Fruit fly (Drosophila melanogaster): ENCODE data around the gene CG5707.

The CG5707 gene

DNA sequence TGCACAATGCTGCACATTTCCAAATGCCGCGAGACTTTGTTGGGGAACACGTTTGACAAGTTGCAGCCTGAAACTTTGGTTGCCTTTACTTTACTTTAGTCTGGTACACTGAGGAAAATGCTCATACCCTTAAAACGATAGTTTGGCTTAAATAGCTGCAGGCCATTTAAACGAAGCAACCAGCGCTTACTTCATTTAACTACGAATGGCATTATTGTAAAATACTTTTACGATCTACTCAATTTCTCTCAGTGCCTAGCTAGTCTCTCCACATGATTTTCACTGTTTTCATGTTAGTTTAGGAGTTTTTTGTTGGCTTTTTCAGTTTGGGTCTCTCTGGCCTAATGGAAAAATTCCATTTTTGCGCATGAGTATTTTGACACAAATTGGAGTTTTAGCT lies 30.0 kb downstream of the CG5707 start (continued):
- TF ChIP-seq Ets65A (GFP tag) = peak; percentile 90
- TF ChIP-seq B-H1 (GFP tag; IDR thresholded peaks at IDR 0.05) = peak; percentile 81
- peak; percentile 51 for TF ChIP-seq lilli (GFP tag; optimal IDR thresholded peaks at IDR 0.05)
- peak; percentile 83 for TF ChIP-seq CG13424 (tag; optimal IDR thresholded peaks at IDR 0.05)
- peak; percentile 60; the same call in 1 of the 2 replicates for TF ChIP-seq seq (GFP tag; IDR thresholded peaks at IDR 0.05)
- peak; percentile 81 for TF ChIP-seq sens-2 (GFP tag; IDR thresholded peaks at IDR 0.05)
- peak; percentile 69 for TF ChIP-seq Side (GFP tag; optimal IDR thresholded peaks at IDR 0.05)
- TF ChIP-seq CG10366 (GFP tag; IDR thresholded peaks at IDR 0.05) = peak; percentile 85
- TF ChIP-seq CG18476 (GFP tag; optimal IDR thresholded peaks at IDR 0.05) = peak; percentile 47
- TF ChIP-seq mam (GFP tag; optimal IDR thresholded peaks at IDR 0.05) = peak; percentile 62
- TF ChIP-seq Opbp (GFP tag; IDR thresholded peaks at IDR 0.05; ENCODE audit: partially characterized antibody) = no peak
- no peak for TF ChIP-seq CG7745 (tag; optimal IDR thresholded peaks at IDR 0.05)
- TF ChIP-seq Neu2 (GFP tag; optimal IDR thresholded peaks at IDR 0.05; ENCODE audit: borderline replicate concordance) = no peak
- peak; percentile 73 for TF ChIP-seq CG14710 (tag; optimal IDR thresholded peaks at IDR 0.05)
- peak; percentile 68 for TF ChIP-seq Dad (GFP tag; optimal IDR thresholded peaks at IDR 0.05)
- no peak for TF ChIP-seq D19B (GFP tag; optimal IDR thresholded peaks at IDR 0.05)
- TF ChIP-seq pb (GFP tag; optimal IDR thresholded peaks at IDR 0.05) = peak; percentile 63
- no peak for TF ChIP-seq prd (optimal IDR thresholded peaks at IDR 0.05)
- TF ChIP-seq prd (GFP tag; IDR thresholded peaks at IDR 0.05) = peak; percentile 87
- TF ChIP-seq ERR (GFP tag; optimal IDR thresholded peaks at IDR 0.05) = no peak
- TF ChIP-seq BEAF-32 (GFP tag; optimal IDR thresholded peaks at IDR 0.05) = no peak
- TF ChIP-seq maf-S (GFP tag; optimal IDR thresholded peaks at IDR 0.05) = peak; percentile 16
- TF ChIP-seq CG3726 (GFP tag; IDR thresholded peaks at IDR 0.05) = peak; percentile 83; the same call in 2 of the 3 replicates
- no peak for TF ChIP-seq Poxn (GFP tag; IDR thresholded peaks at IDR 0.05)
- no peak for TF ChIP-seq GATAe (GFP tag; conservative IDR thresholded peaks at IDR 0.05)
- no peak for TF ChIP-seq cas (GFP tag; IDR thresholded peaks at IDR 0.05)
- TF ChIP-seq sqz (GFP tag; optimal IDR thresholded peaks at IDR 0.05) = peak; percentile 68
- peak; percentile 54 for TF ChIP-seq oc (tag; optimal IDR thresholded peaks at IDR 0.05)
- TF ChIP-seq CG30431 (GFP tag; optimal IDR thresholded peaks at IDR 0.05) = peak; percentile 31
- peak; percentile 20 for TF ChIP-seq gro (GFP tag; optimal IDR thresholded peaks at IDR 0.05)
- TF ChIP-seq fru (optimal IDR thresholded peaks at IDR 0.05) = no peak
- no peak for TF ChIP-seq sc (optimal IDR thresholded peaks at IDR 0.05)
- peak; percentile 37 for TF ChIP-seq sc (GFP tag; optimal IDR thresholded peaks at IDR 0.05)
- TF ChIP-seq CG8944 (GFP tag; optimal IDR thresholded peaks at IDR 0.05) = peak; percentile 53
- no peak for TF ChIP-seq Hmx (GFP tag; optimal IDR thresholded peaks at IDR 0.05)
- TF ChIP-seq zen (tag; optimal IDR thresholded peaks at IDR 0.05) = peak; percentile 29
- no peak for TF ChIP-seq odd (GFP tag; optimal IDR thresholded peaks at IDR 0.05)
- TF ChIP-seq ind (GFP tag; optimal IDR thresholded peaks at IDR 0.05) = peak; percentile 77
- TF ChIP-seq CG14050 (GFP tag; IDR thresholded peaks at IDR 0.05) = peak; percentile 71
- no peak for TF ChIP-seq zf30C (GFP tag; optimal IDR thresholded peaks at IDR 0.05)
- TF ChIP-seq Eip74EF (GFP tag; optimal IDR thresholded peaks at IDR 0.05) = peak in 1 of 2 experiments; percentile 57
- peak; percentile 39; the same call in 1 of the 3 replicates for TF ChIP-seq CG6175 (GFP tag; IDR thresholded peaks at IDR 0.05)
- TF ChIP-seq NC2β (GFP tag; optimal IDR thresholded peaks at IDR 0.05) = peak; percentile 19
- TF ChIP-seq CG3065 (GFP tag; optimal IDR thresholded peaks at IDR 0.05) = no peak
- peak; percentile 46 for TF ChIP-seq CG8089 (GFP tag; optimal IDR thresholded peaks at IDR 0.05)
- TF ChIP-seq BtbVII (GFP tag; optimal IDR thresholded peaks at IDR 0.05) = peak; percentile 37
- TF ChIP-seq bab2 (GFP tag; optimal IDR thresholded peaks at IDR 0.05) = peak; percentile 65
- TF ChIP-seq Dek (tag; optimal IDR thresholded peaks at IDR 0.05) = peak; percentile 30
- peak; percentile 23 for TF ChIP-seq CG13296 (GFP tag; optimal IDR thresholded peaks at IDR 0.05)
